Fruit fly (Drosophila melanogaster): ENCODE data around the gene CG34325.

DNA sequence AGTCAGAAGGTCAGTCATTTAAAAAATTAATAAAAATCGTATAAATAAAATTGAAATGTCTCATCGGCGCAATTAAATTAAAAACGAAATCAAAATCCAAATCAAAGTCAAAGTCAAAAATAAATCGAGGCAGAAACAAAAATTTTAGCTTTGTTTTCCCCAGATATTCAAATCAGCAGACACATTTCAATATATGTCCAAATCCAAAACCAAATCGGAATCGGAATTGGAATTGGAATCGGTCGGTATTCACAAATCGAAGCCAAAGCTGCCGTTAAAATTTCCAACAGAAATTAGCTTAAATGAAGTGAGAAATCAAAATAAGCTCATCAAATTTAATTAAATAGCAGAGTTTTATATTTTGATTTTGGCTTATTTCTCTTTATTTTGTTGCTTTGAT is 15.0 kb upstream of the CG34325 start:
- TF ChIP-seq CG13204 (GFP tag; optimal IDR thresholded peaks at IDR 0.05) (no peak), CG15710 (tag; optimal IDR thresholded peaks at IDR 0.05) (no peak), CG8159 (tag; optimal IDR thresholded peaks at IDR 0.05) (no peak), CG9948 (tag; optimal IDR thresholded peaks at IDR 0.05) (no peak), gl (tag; optimal IDR thresholded peaks at IDR 0.05) (no peak), CG34367 (tag; optimal IDR thresholded peaks at IDR 0.05) (no peak), EcR (GFP tag; optimal IDR thresholded peaks at IDR 0.05) (no peak), CG8301 (tag; optimal IDR thresholded peaks at IDR 0.05) (no peak), CG17806 (tag; optimal IDR thresholded peaks at IDR 0.05) (no peak), CG32121 (GFP tag; IDR thresholded peaks at IDR 0.05) (no peak)
